Fruit fly (Drosophila melanogaster) whole organism, embryonic: ENCODE results near the gene Trxr1.

Experiments used
- Awh ChIP-seq: fragments of 200-800 bp; sonication (Bioruptor generic); IDR thresholded peaks from 2 replicates; pipeline ENCODE4, ENCODE4 v1.3.6; 2022; ENCODE audit warnings: missing biosample characterization, missing genetic modification characterization
- Bdp1 ChIP-seq: fragments of 200-800 bp; sonication (Bioruptor generic); optimal IDR thresholded peaks from 3 replicates; lab custom pipeline; 2016; ENCODE audit warnings: missing biosample characterization, missing genetic modification characterization
- CG11456 ChIP-seq: fragments of 200-800 bp; sonication (Bioruptor generic); IDR thresholded peaks from 3 replicates; pipeline ENCODE4 v1.3.6; 2022; ENCODE audit warnings: missing biosample characterization, missing genetic modification characterization
- CG12391 ChIP-seq: fragments of 200-800 bp; sonication (Bioruptor generic); optimal IDR thresholded peaks from 3 replicates; lab custom pipeline; 2018; ENCODE audit warnings: missing biosample characterization, mild to moderate bottlenecking, missing genetic modification characterization, moderate library complexity
- CG13424 ChIP-seq: fragments of 200-800 bp; sonication (Bioruptor generic); optimal IDR thresholded peaks from 2 replicates; lab custom pipeline; 2019; ENCODE audit warnings: missing biosample characterization, mild to moderate bottlenecking, missing genetic modification characterization, moderate library complexity
- CG14710 ChIP-seq: fragments of 200-800 bp; sonication (Bioruptor generic); optimal IDR thresholded peaks from 3 replicates; lab custom pipeline; 2019; ENCODE audit warnings: missing biosample characterization, mild to moderate bottlenecking, missing genetic modification characterization, moderate library complexity
- CG16813 ChIP-seq: fragments of 200-800 bp; sonication (Bioruptor generic); IDR thresholded peaks from 3 replicates; pipeline ENCODE4 v1.3.6; 2022; ENCODE audit warnings: missing biosample characterization, missing genetic modification characterization; ENCODE audit not compliant: partially characterized antibody
- CG17359 ChIP-seq: fragments of 200-800 bp; sonication (Bioruptor generic); optimal IDR thresholded peaks from 3 replicates; lab custom pipeline; 2018; ENCODE audit warnings: missing biosample characterization, mild to moderate bottlenecking, missing genetic modification characterization, moderate library complexity
- CG18262 ChIP-seq: fragments of 200-800 bp; optimal IDR thresholded peaks from 3 replicates; lab custom pipeline; 2019; ENCODE audit warnings: missing biosample characterization, mild to moderate bottlenecking, missing genetic modification characterization, moderate library complexity
- CG2199 ChIP-seq: fragments of 200-800 bp; sonication (Bioruptor generic); IDR thresholded peaks from 3 replicates; pipeline ENCODE4 v1.3.6; 2022; ENCODE audit warnings: missing biosample characterization, missing genetic modification characterization
- CG2678 ChIP-seq: fragments of 200-800 bp; sonication (Bioruptor generic); optimal IDR thresholded peaks from 3 replicates; lab custom pipeline; 2019; ENCODE audit warnings: missing biosample characterization, mild to moderate bottlenecking, missing genetic modification characterization, moderate library complexity
- CG31365 ChIP-seq: fragments of 200-800 bp; sonication (Bioruptor generic); optimal IDR thresholded peaks from 2 replicates; lab custom pipeline; 2018; ENCODE audit warnings: missing biosample characterization, mild to moderate bottlenecking, missing genetic modification characterization
- CG3847 ChIP-seq: fragments of 200-800 bp; sonication (Bioruptor generic); IDR thresholded peaks from 2 replicates; pipeline ENCODE4 v1.3.6; 2022; ENCODE audit warnings: missing biosample characterization, missing genetic modification characterization
- CG4730 ChIP-seq: fragments of 200-800 bp; sonication (Bioruptor generic); IDR thresholded peaks from 2 replicates; pipeline ENCODE4 v1.3.6; 2022; ENCODE audit warnings: missing biosample characterization, missing genetic modification characterization
- CG4820 ChIP-seq: fragments of 200-800 bp; sonication (Bioruptor generic); optimal IDR thresholded peaks from 3 replicates; lab custom pipeline; 2016; ENCODE audit warnings: missing biosample characterization, missing genetic modification characterization
- CG5245 ChIP-seq: fragments of 200-800 bp; sonication (Bioruptor generic); optimal IDR thresholded peaks from 3 replicates; lab custom pipeline; 2016; ENCODE audit warnings: missing biosample characterization, missing genetic modification characterization
- CG6272 ChIP-seq: fragments of 200-800 bp; sonication (Bioruptor generic); IDR thresholded peaks from 2 replicates; pipeline ENCODE4 v1.3.6; 2022; ENCODE audit warnings: missing biosample characterization, missing genetic modification characterization
- CG7372 ChIP-seq: fragments of 200-800 bp; sonication (Bioruptor generic); IDR thresholded peaks from 2 replicates; pipeline ENCODE4 v1.3.6; 2022; ENCODE audit warnings: missing biosample characterization, missing genetic modification characterization
- CG7839 ChIP-seq: fragments of 200-800 bp; sonication (Bioruptor generic); optimal IDR thresholded peaks from 3 replicates; lab custom pipeline; 2018; ENCODE audit warnings: missing biosample characterization, mild to moderate bottlenecking, missing genetic modification characterization, moderate library complexity
- CG8478 ChIP-seq: fragments of >200 bp; optimal IDR thresholded peaks from 2 replicates; lab custom pipeline; 2018
- CoRest ChIP-seq: fragments of 200-800 bp; sonication (Bioruptor generic); optimal IDR thresholded peaks from 3 replicates; lab custom pipeline; 2018; ENCODE audit warnings: missing biosample characterization, mild to moderate bottlenecking, missing genetic modification characterization, moderate library complexity
- Dip2 ChIP-seq: fragments of 200-800 bp; sonication (Bioruptor generic); IDR thresholded peaks from 2 replicates; pipeline ENCODE4 v1.3.6; 2022; ENCODE audit warnings: missing biosample characterization, missing genetic modification characterization
- Drgx ChIP-seq: fragments of 200-800 bp; sonication (Bioruptor generic); IDR thresholded peaks from 2 replicates; pipeline ENCODE4 v1.3.6; 2022; ENCODE audit warnings: missing biosample characterization, missing genetic modification characterization
- Hand ChIP-seq: fragments of 200-800 bp; sonication (Bioruptor generic); optimal IDR thresholded peaks from 2 replicates; lab custom pipeline; 2017; ENCODE audit warnings: mild to moderate bottlenecking, missing biosample characterization, missing genetic modification reagents, missing genetic modification characterization
- Hmr ChIP-seq: fragments of 200-800 bp; sonication (Bioruptor generic); optimal IDR thresholded peaks from 3 replicates; lab custom pipeline; 2017; ENCODE audit warnings: mild to moderate bottlenecking, missing biosample characterization, missing genetic modification reagents, missing genetic modification characterization
- Hsf ChIP-seq: fragments of 200-800 bp; sonication (Bioruptor generic); optimal IDR thresholded peaks from 3 replicates; lab custom pipeline; 2016; ENCODE audit warnings: missing biosample characterization, missing genetic modification characterization
- MESR4 ChIP-seq: fragments of 200-800 bp; sonication (Bioruptor generic); optimal IDR thresholded peaks from 2 replicates; lab custom pipeline; 2018; ENCODE audit warnings: missing biosample characterization, mild to moderate bottlenecking, missing genetic modification characterization, moderate library complexity
- Poxn ChIP-seq: fragments of 200-800 bp; sonication (Bioruptor generic); IDR thresholded peaks from 2 replicates; pipeline ENCODE4 v1.3.6; 2022; ENCODE audit warnings: missing biosample characterization, missing genetic modification characterization
- al ChIP-seq: fragments of 200-800 bp; sonication (Bioruptor generic); IDR thresholded peaks from 2 replicates; pipeline ENCODE4 v1.3.6; 2022; ENCODE audit warnings: missing biosample characterization, missing genetic modification characterization
- ap ChIP-seq: fragments of 200-800 bp; sonication (Bioruptor generic); IDR thresholded peaks from 2 replicates; pipeline ENCODE4 v1.3.6; 2022; ENCODE audit warnings: missing biosample characterization, missing genetic modification characterization
- chif ChIP-seq, 2 experiments: fragments of 200-800 bp; sonication (Bioruptor generic); optimal IDR thresholded peaks; 3 replicates each; lab custom pipeline; 2016; ENCODE audit warnings: missing biosample characterization in 2 of 2, missing genetic modification characterization in 2 of 2
- corto ChIP-seq: fragments of 200-800 bp; sonication (Bioruptor generic); optimal IDR thresholded peaks from 2 replicates; lab custom pipeline; 2016; ENCODE audit warnings: missing biosample characterization, mild to moderate bottlenecking, missing genetic modification characterization, moderate library complexity
- croc ChIP-seq: fragments of 200-800 bp; sonication (Bioruptor generic); conservative IDR thresholded peaks from 3 replicates; pipeline ENCODE4 v1.3.6; 2022; ENCODE audit warnings: missing biosample characterization, missing genetic modification characterization
- dmrt99B ChIP-seq: fragments of 200-800 bp; sonication (Bioruptor generic); optimal IDR thresholded peaks from 2 replicates; lab custom pipeline; 2018; ENCODE audit warnings: missing biosample characterization, mild to moderate bottlenecking, missing genetic modification characterization, moderate library complexity
- dpn ChIP-seq, 2 experiments: fragments of 200-800 bp; sonication (Bioruptor generic); optimal IDR thresholded peaks; 3 replicates each; lab custom pipeline; 2016; ENCODE audit warnings: missing biosample characterization in 2 of 2, missing genetic modification characterization in 2 of 2
- fd96Cb ChIP-seq: fragments of 200-800 bp; sonication (Bioruptor generic); optimal IDR thresholded peaks from 2 replicates; lab custom pipeline; 2018; ENCODE audit warnings: missing biosample characterization, mild to moderate bottlenecking, missing genetic modification characterization, moderate library complexity
- fru ChIP-seq: fragments of >200 bp; optimal IDR thresholded peaks from 2 replicates; lab custom pipeline; 2017
- gem ChIP-seq: fragments of 200-800 bp; sonication (Bioruptor generic); optimal IDR thresholded peaks from 2 replicates; lab custom pipeline; 2019; ENCODE audit warnings: missing biosample characterization, mild to moderate bottlenecking, missing genetic modification characterization, moderate library complexity
- grau ChIP-seq: fragments of 200-800 bp; optimal IDR thresholded peaks from 3 replicates; lab custom pipeline; 2019; ENCODE audit warnings: missing biosample characterization, mild to moderate bottlenecking, missing genetic modification characterization, moderate library complexity
- hkb ChIP-seq, 2 experiments: fragments of 200-800 bp in 1 of 2; fragments of >200 bp in 1 of 2; sonication (Bioruptor generic) in 1 of 2; IDR thresholded peaks in 1 of 2; optimal IDR thresholded peaks in 1 of 2; 2 replicates each; pipeline versions ENCODE4 v1.3.6 to Lab custom; 2017 to 2022; ENCODE audit warnings: missing biosample characterization in 1 of 2, missing genetic modification characterization in 1 of 2
- ind ChIP-seq: fragments of 200-800 bp; sonication (Bioruptor generic); optimal IDR thresholded peaks from 3 replicates; lab custom pipeline; 2016; ENCODE audit warnings: missing biosample characterization, missing genetic modification characterization
- jumu ChIP-seq: fragments of 200-800 bp; sonication (Bioruptor generic); optimal IDR thresholded peaks from 3 replicates; lab custom pipeline; 2016; ENCODE audit warnings: missing biosample characterization, missing genetic modification characterization
- lab ChIP-seq: fragments of 200-800 bp; sonication (Bioruptor generic); optimal IDR thresholded peaks from 3 replicates; lab custom pipeline; 2017; ENCODE audit warnings: missing biosample characterization, missing genetic modification characterization, mild to moderate bottlenecking, moderate library complexity, missing genetic modification reagents
- nmo ChIP-seq: fragments of 200-800 bp; sonication (Bioruptor generic); optimal IDR thresholded peaks from 2 replicates; lab custom pipeline; 2018; ENCODE audit warnings: missing biosample characterization, mild to moderate bottlenecking, missing genetic modification characterization, moderate library complexity
- prd ChIP-seq, 3 experiments: fragments of >200 bp in 2 of 3; fragments of 200-800 bp in 1 of 3; sonication (Bioruptor generic) in 1 of 3; optimal IDR thresholded peaks in 2 of 3; IDR thresholded peaks in 1 of 3; 2 replicates in 2 of 3; 3 replicates in 1 of 3; pipeline versions ENCODE4 v1.3.6 to Lab custom; 2017 to 2022; ENCODE audit warnings: missing biosample characterization in 1 of 3, missing genetic modification characterization in 1 of 3
- sens ChIP-seq: fragments of 200-800 bp; sonication (Bioruptor generic); peaks from one replicate; lab custom pipeline; 2016; ENCODE audit warnings: missing biosample characterization, missing genetic modification characterization
- sens-2 ChIP-seq: fragments of 200-800 bp; sonication (Bioruptor generic); IDR thresholded peaks from 2 replicates; pipeline ENCODE4 v1.3.6; 2022; ENCODE audit warnings: missing biosample characterization, missing genetic modification characterization
- ssp ChIP-seq: fragments of 200-800 bp; sonication (Bioruptor generic); IDR thresholded peaks from 2 replicates; pipeline ENCODE4 v1.3.6; 2022; ENCODE audit warnings: missing biosample characterization, missing genetic modification characterization
- unpg ChIP-seq: fragments of 200-800 bp; sonication (Bioruptor generic); optimal IDR thresholded peaks from 3 replicates; lab custom pipeline; 2018; ENCODE audit warnings: missing biosample characterization, mild to moderate bottlenecking, missing genetic modification characterization, moderate library complexity
- vvl ChIP-seq: fragments of 200-800 bp; sonication (Bioruptor generic); IDR thresholded peaks from 2 replicates; pipeline ENCODE4 v1.3.6; 2022; ENCODE audit warnings: missing biosample characterization, missing genetic modification characterization
- wdn ChIP-seq: fragments of 200-800 bp; sonication (Bioruptor generic); IDR thresholded peaks from 2 replicates; pipeline ENCODE4 v1.3.6; 2022; ENCODE audit warnings: missing biosample characterization, missing genetic modification characterization

Gene Trxr1

dm6 chrX:8259881-8260280, 17.6 kb downstream of the Trxr1 start (continued):
- peak; percentile 33 for TF ChIP-seq CG17359 (tag; lab: Kevin White, UChicago)
- TF ChIP-seq wdn (GFP tag; lab: Robert Waterston, UW): no peak
- no peak for TF ChIP-seq Hand
- TF ChIP-seq CG16813 (GFP tag; lab: Robert Waterston, UW): no peak
- no peak for TF ChIP-seq CG8478 (lab: Kevin White, UChicago)
- TF ChIP-seq ind (GFP tag; lab: Kevin White, UChicago): peak; percentile 19
- TF ChIP-seq lab (GFP tag; lab: Kevin White, UChicago): no peak
- TF ChIP-seq Hmr (GFP tag; lab: Kevin White, UChicago): no peak
- no peak for TF ChIP-seq jumu (GFP tag; lab: Kevin White, UChicago)
- no peak for TF ChIP-seq Awh (GFP tag; lab: Robert Waterston, UW)
- peak; percentile 40 for TF ChIP-seq nmo (GFP tag; lab: Kevin White, UChicago)
- peak; percentile 28 for TF ChIP-seq grau
- TF ChIP-seq sens: peak; percentile 66
- TF ChIP-seq CG7839 (tag; lab: Kevin White, UChicago): peak; percentile 39
- TF ChIP-seq CG18262 (tag; lab: Kevin White, UChicago): peak; percentile 35
- no peak for TF ChIP-seq Dip2 (GFP tag; lab: Robert Waterston, UW)
- TF ChIP-seq corto (GFP tag; lab: Kevin White, UChicago): no peak
- TF ChIP-seq CG2199 (GFP tag; lab: Robert Waterston, UW): no peak
- TF ChIP-seq unpg: peak; percentile 35
- peak; percentile 47 for TF ChIP-seq dmrt99B (tag; lab: Kevin White, UChicago)
- TF ChIP-seq Drgx (GFP tag; lab: Robert Waterston, UW): peak; percentile 65
- TF ChIP-seq CG4820: peak; percentile 7
- peak; percentile 8 for TF ChIP-seq CoRest (tag; lab: Kevin White, UChicago)
- no peak for TF ChIP-seq CG11456 (GFP tag; lab: Robert Waterston, UW)
- TF ChIP-seq Hsf: peak; percentile 12
- peak; percentile 21 for TF ChIP-seq CG12391 (tag; lab: Kevin White, UChicago)
- TF ChIP-seq hkb (optimal IDR thresholded peaks at IDR 0.05; lab: Kevin White, UChicago): no peak
- 0 out of 2 replicates have a peak, but pooled peaks have one; percentile 23 for TF ChIP-seq hkb (GFP tag; IDR thresholded peaks at IDR 0.05; lab: Robert Waterston, UW)
- peak in 1 of 2 experiments; percentile 28 for TF ChIP-seq dpn (GFP tag; optimal IDR thresholded peaks at IDR 0.05; lab: Kevin White, UChicago)
- TF ChIP-seq prd (optimal IDR thresholded peaks at IDR 0.05; lab: Kevin White, UChicago): no peak
- peak; percentile 52; the same call in 1 of the 3 replicates for TF ChIP-seq prd (GFP tag; IDR thresholded peaks at IDR 0.05; lab: Robert Waterston, UW)
- TF ChIP-seq ap (GFP tag; lab: Robert Waterston, UW): peak; percentile 18; the same call in 1 of the 2 replicates
- peak; percentile 34; the same call in 1 of the 2 replicates for TF ChIP-seq CG4730 (GFP tag; lab: Robert Waterston, UW)
- no peak for TF ChIP-seq sens-2 (GFP tag; lab: Robert Waterston, UW)
- peak; percentile 65 for TF ChIP-seq vvl (GFP tag; lab: Robert Waterston, UW)
- TF ChIP-seq CG5245: peak; percentile 10
- peak; percentile 36 for TF ChIP-seq CG14710 (tag; lab: Kevin White, UChicago)
- TF ChIP-seq chif (GFP tag; optimal IDR thresholded peaks at IDR 0.05; lab: Kevin White, UChicago): peak; percentile 5 to 21
- TF ChIP-seq gem (tag; lab: Kevin White, UChicago): peak; percentile 62
- peak; percentile 31 for TF ChIP-seq CG2678 (tag; lab: Kevin White, UChicago)
- TF ChIP-seq CG31365: no peak
- no peak for TF ChIP-seq al (GFP tag; lab: Robert Waterston, UW)
- TF ChIP-seq fru: no peak
- no peak for TF ChIP-seq MESR4 (GFP tag; lab: Kevin White, UChicago)
- TF ChIP-seq CG6272 (GFP tag; lab: Robert Waterston, UW): no peak
- peak; percentile 37; the same call in 1 of the 3 replicates for TF ChIP-seq croc (GFP tag; lab: Robert Waterston, UW)
- TF ChIP-seq CG13424 (tag; lab: Kevin White, UChicago): peak; percentile 21
- TF ChIP-seq CG3847 (GFP tag; lab: Robert Waterston, UW): no peak
- TF ChIP-seq ssp (GFP tag; lab: Robert Waterston, UW): 0 out of 2 replicates have a peak, but pooled peaks have one; percentile 32
- no peak for TF ChIP-seq CG7372
- no peak for TF ChIP-seq Poxn (GFP tag; lab: Robert Waterston, UW)
- no peak for TF ChIP-seq Bdp1 (GFP tag; lab: Kevin White, UChicago)
- TF ChIP-seq fd96Cb (tag; lab: Kevin White, UChicago): peak; percentile 44
